Fruit fly (Drosophila melanogaster) whole organism, embryonic: Measurements from ENCODE around the gene CG1161.

Experiments
- Awh ChIP-seq: fragments of 200-800 bp; sonication (Bioruptor generic); IDR thresholded peaks from 2 replicates; pipeline ENCODE4, ENCODE4 v1.3.6; 2022; ENCODE audit warnings: missing biosample characterization, missing genetic modification characterization
- CG10462 ChIP-seq: fragments of 200-800 bp; sonication (Bioruptor generic); optimal IDR thresholded peaks from 2 replicates; lab custom pipeline; 2016; ENCODE audit warnings: missing biosample characterization, missing genetic modification characterization
- CG11504 ChIP-seq: fragments of 200-800 bp; sonication (Bioruptor generic); optimal IDR thresholded peaks from 3 replicates; lab custom pipeline; 2019; ENCODE audit warnings: missing biosample characterization, mild to moderate bottlenecking, missing genetic modification characterization, moderate library complexity
- CG12236 ChIP-seq: fragments of 200-800 bp; sonication (Bioruptor generic); optimal IDR thresholded peaks from 2 replicates; lab custom pipeline; 2016; ENCODE audit warnings: missing biosample characterization, missing genetic modification characterization
- CG12769 ChIP-seq: fragments of 200-800 bp; sonication (Bioruptor generic); optimal IDR thresholded peaks from 2 replicates; lab custom pipeline; 2019; ENCODE audit warnings: missing biosample characterization, mild to moderate bottlenecking, missing genetic modification characterization, moderate library complexity
- CG13123 ChIP-seq: fragments of 200-800 bp; sonication (Bioruptor generic); optimal IDR thresholded peaks from 2 replicates; lab custom pipeline; 2016; ENCODE audit warnings: missing biosample characterization, missing genetic modification characterization
- CG14014 ChIP-seq: fragments of 200-800 bp; sonication (Bioruptor generic); IDR thresholded peaks from 2 replicates; pipeline ENCODE4 v1.3.6; 2022; ENCODE audit warnings: missing biosample characterization, missing genetic modification characterization
- CG14441 ChIP-seq: fragments of 200-800 bp; sonication (Bioruptor generic); IDR thresholded peaks from 2 replicates; pipeline ENCODE4 v1.3.6; 2022; ENCODE audit warnings: missing biosample characterization, missing genetic modification characterization
- CG1603 ChIP-seq: fragments of 200-800 bp; sonication (Bioruptor generic); optimal IDR thresholded peaks from 2 replicates; lab custom pipeline; 2019; ENCODE audit warnings: missing biosample characterization, mild to moderate bottlenecking, missing genetic modification characterization, moderate library complexity
- CG16815 ChIP-seq: fragments of 200-800 bp; sonication (Bioruptor generic); optimal IDR thresholded peaks from 3 replicates; lab custom pipeline; 2017; ENCODE audit warnings: missing biosample characterization, mild to moderate bottlenecking, missing genetic modification characterization
- CG17328 ChIP-seq: fragments of 200-800 bp; sonication (Bioruptor generic); IDR thresholded peaks from 2 replicates; pipeline ENCODE4 v1.3.6; 2022; ENCODE audit warnings: missing biosample characterization, missing genetic modification characterization
- CG1792 ChIP-seq: fragments of 200-800 bp; sonication (Bioruptor generic); optimal IDR thresholded peaks from 2 replicates; lab custom pipeline; 2016; ENCODE audit warnings: missing biosample characterization, missing genetic modification characterization
- CG2129 ChIP-seq: fragments of 200-800 bp; sonication (Bioruptor generic); IDR thresholded peaks from 2 replicates; pipeline ENCODE4 v1.3.6; 2022; ENCODE audit warnings: missing biosample characterization, missing genetic modification characterization; ENCODE audit not compliant: partially characterized antibody
- CG2712 ChIP-seq: fragments of 200-800 bp; optimal IDR thresholded peaks from 3 replicates; lab custom pipeline; 2019; ENCODE audit warnings: missing biosample characterization, mild to moderate bottlenecking, missing genetic modification characterization, moderate library complexity
- CG32772 ChIP-seq: fragments of 200-800 bp; sonication (Bioruptor generic); IDR thresholded peaks from 2 replicates; pipeline ENCODE4 v1.3.6; 2022; ENCODE audit warnings: missing biosample characterization, missing genetic modification characterization
- CG5180 ChIP-seq: fragments of 200-800 bp; sonication (Bioruptor generic); optimal IDR thresholded peaks from 3 replicates; lab custom pipeline; 2017; ENCODE audit warnings: missing biosample characterization, missing genetic modification characterization, mild to moderate bottlenecking, moderate library complexity, missing genetic modification reagents
- CG6175 ChIP-seq: fragments of 200-800 bp; sonication (Bioruptor generic); IDR thresholded peaks from 3 replicates; pipeline ENCODE4 v1.3.6; 2022; ENCODE audit warnings: missing biosample characterization, missing genetic modification characterization
- CG6272 ChIP-seq: fragments of 200-800 bp; sonication (Bioruptor generic); IDR thresholded peaks from 2 replicates; pipeline ENCODE4 v1.3.6; 2022; ENCODE audit warnings: missing biosample characterization, missing genetic modification characterization
- CG7357 ChIP-seq: fragments of 200-800 bp; sonication (Bioruptor generic); IDR thresholded peaks from 3 replicates; pipeline ENCODE4 v1.3.6; 2022; ENCODE audit warnings: missing biosample characterization, missing genetic modification characterization
- CG7372 ChIP-seq: fragments of 200-800 bp; sonication (Bioruptor generic); IDR thresholded peaks from 2 replicates; pipeline ENCODE4 v1.3.6; 2022; ENCODE audit warnings: missing biosample characterization, missing genetic modification characterization
- CG8944 ChIP-seq: fragments of 200-800 bp; sonication (Bioruptor generic); optimal IDR thresholded peaks from 3 replicates; lab custom pipeline; 2016; ENCODE audit warnings: missing biosample characterization, missing genetic modification characterization
- CoRest ChIP-seq: fragments of 200-800 bp; sonication (Bioruptor generic); optimal IDR thresholded peaks from 3 replicates; lab custom pipeline; 2018; ENCODE audit warnings: missing biosample characterization, mild to moderate bottlenecking, missing genetic modification characterization, moderate library complexity
- Deaf1 ChIP-seq: fragments of 200-800 bp; optimal IDR thresholded peaks from 3 replicates; lab custom pipeline; 2019; ENCODE audit warnings: missing biosample characterization, mild to moderate bottlenecking, missing genetic modification characterization, moderate library complexity
- Dref ChIP-seq: fragments of 200-800 bp; sonication (Bioruptor generic); IDR thresholded peaks from 2 replicates; pipeline ENCODE4 v1.3.6; 2022; ENCODE audit warnings: missing biosample characterization, missing genetic modification characterization
- E2f2 ChIP-seq: fragments of 200-800 bp; sonication (Bioruptor generic); IDR thresholded peaks from 2 replicates; pipeline ENCODE4 v1.3.6; 2022; ENCODE audit warnings: missing biosample characterization, missing genetic modification characterization
- ERR ChIP-seq: fragments of 200-800 bp; sonication (Bioruptor generic); optimal IDR thresholded peaks from 2 replicates; lab custom pipeline; 2016; ENCODE audit warnings: missing biosample characterization, missing genetic modification characterization
- HmgZ ChIP-seq: fragments of 200-800 bp; sonication (Bioruptor generic); optimal IDR thresholded peaks from 2 replicates; lab custom pipeline; 2018; ENCODE audit warnings: missing biosample characterization, mild to moderate bottlenecking, missing genetic modification characterization
- Hr3 ChIP-seq: fragments of 200-800 bp; sonication (Bioruptor generic); optimal IDR thresholded peaks from 3 replicates; lab custom pipeline; 2016; ENCODE audit warnings: missing biosample characterization, missing genetic modification characterization
- Scr ChIP-seq: fragments of 200-800 bp; sonication (Bioruptor generic); IDR thresholded peaks from 2 replicates; pipeline ENCODE4 v1.3.6; 2022; ENCODE audit warnings: missing biosample characterization, missing genetic modification characterization; ENCODE audit not compliant: partially characterized antibody
- Sin3A ChIP-seq: fragments of >200 bp; optimal IDR thresholded peaks from 2 replicates; lab custom pipeline; 2018
- Sox102F ChIP-seq: fragments of 200-800 bp; sonication (Bioruptor generic); optimal IDR thresholded peaks from 2 replicates; lab custom pipeline; 2018; ENCODE audit warnings: missing biosample characterization, mild to moderate bottlenecking, missing genetic modification characterization, moderate library complexity
- Sry-δ ChIP-seq: fragments of 200-800 bp; sonication (Bioruptor generic); optimal IDR thresholded peaks from 2 replicates; lab custom pipeline; 2016; ENCODE audit warnings: missing biosample characterization, missing genetic modification characterization
- Ssrp ChIP-seq: fragments of 200-800 bp; sonication (Bioruptor generic); optimal IDR thresholded peaks from 2 replicates; lab custom pipeline; 2018; ENCODE audit warnings: missing biosample characterization, mild to moderate bottlenecking, missing genetic modification characterization, moderate library complexity
- Trl ChIP-seq, 3 experiments: fragments of >200 bp in 2 of 3; fragments of 200-800 bp in 1 of 3; sonication (Bioruptor generic) in 1 of 3; optimal IDR thresholded peaks; 2 replicates in 1 of 3; 3 replicates in 2 of 3; lab custom pipeline; 2016 to 2017; ENCODE audit warnings: missing biosample characterization in 1 of 3, missing genetic modification characterization in 1 of 3
- aop ChIP-seq: fragments of 200-800 bp; sonication (Bioruptor generic); IDR thresholded peaks from 2 replicates; pipeline ENCODE4 v1.3.6; 2022; ENCODE audit warnings: missing biosample characterization, missing genetic modification characterization
- ap ChIP-seq: fragments of 200-800 bp; sonication (Bioruptor generic); IDR thresholded peaks from 2 replicates; pipeline ENCODE4 v1.3.6; 2022; ENCODE audit warnings: missing biosample characterization, missing genetic modification characterization
- bigmax ChIP-seq: fragments of 200-800 bp; sonication (Bioruptor generic); optimal IDR thresholded peaks from 2 replicates; lab custom pipeline; 2018; ENCODE audit warnings: missing biosample characterization, mild to moderate bottlenecking, missing genetic modification characterization
- ci ChIP-seq: fragments of 200-800 bp; sonication (Bioruptor generic); IDR thresholded peaks from 3 replicates; pipeline ENCODE4 v1.3.6; 2022; ENCODE audit warnings: missing biosample characterization, missing genetic modification characterization
- cwo ChIP-seq: fragments of 200-800 bp; sonication (Bioruptor generic); optimal IDR thresholded peaks from 3 replicates; lab custom pipeline; 2017; ENCODE audit warnings: missing biosample characterization, missing genetic modification characterization, mild to moderate bottlenecking, moderate library complexity, missing genetic modification reagents
- gcm ChIP-seq: fragments of 200-800 bp; sonication (Bioruptor generic); optimal IDR thresholded peaks from 2 replicates; lab custom pipeline; 2019; ENCODE audit warnings: missing biosample characterization, mild to moderate bottlenecking, missing genetic modification characterization, moderate library complexity
- nmo ChIP-seq: fragments of 200-800 bp; sonication (Bioruptor generic); optimal IDR thresholded peaks from 2 replicates; lab custom pipeline; 2018; ENCODE audit warnings: missing biosample characterization, mild to moderate bottlenecking, missing genetic modification characterization, moderate library complexity
- pfk ChIP-seq: fragments of 200-800 bp; sonication (Bioruptor generic); optimal IDR thresholded peaks from 2 replicates; lab custom pipeline; 2018; ENCODE audit warnings: missing biosample characterization, mild to moderate bottlenecking, missing genetic modification characterization, moderate library complexity
- pho ChIP-seq: fragments of 200-800 bp; sonication (Bioruptor generic); optimal IDR thresholded peaks from 2 replicates; lab custom pipeline; 2016; ENCODE audit warnings: missing biosample characterization, missing genetic modification characterization
- seq ChIP-seq: fragments of 200-800 bp; sonication (Bioruptor generic); IDR thresholded peaks from 2 replicates; pipeline ENCODE4 v1.3.6; 2022; ENCODE audit warnings: missing biosample characterization, missing genetic modification characterization
- sug ChIP-seq: fragments of 200-800 bp; optimal IDR thresholded peaks from 2 replicates; lab custom pipeline; 2019; ENCODE audit warnings: missing biosample characterization, mild to moderate bottlenecking, missing genetic modification characterization, moderate library complexity
- tio ChIP-seq: fragments of 200-800 bp; sonication (Bioruptor generic); optimal IDR thresholded peaks from 2 replicates; lab custom pipeline; 2017; ENCODE audit warnings: missing biosample characterization, missing genetic modification characterization, inconsistent platforms
- ttk ChIP-seq: fragments of 200-800 bp; sonication (Bioruptor generic); IDR thresholded peaks from 2 replicates; pipeline ENCODE4 v2.1.2; 2022; ENCODE audit warnings: missing biosample characterization, missing genetic modification characterization
- tx ChIP-seq: fragments of 200-800 bp; sonication (Bioruptor generic); optimal IDR thresholded peaks from 2 replicates; lab custom pipeline; 2016; ENCODE audit warnings: missing biosample characterization, missing genetic modification characterization
- zfh2 ChIP-seq: fragments of 200-800 bp; sonication (Bioruptor generic); optimal IDR thresholded peaks from 2 replicates; lab custom pipeline; 2016; ENCODE audit warnings: missing biosample characterization, missing genetic modification characterization

CG1161 gene

dm6 chr3R:5317654-5318129 is 37.2 kb upstream of the CG1161 start (continued):
- TF ChIP-seq ttk (GFP tag; lab: Robert Waterston, UW) (no peak), CG5180 (GFP tag; lab: Kevin White, UChicago) (no peak), Awh (GFP tag; lab: Robert Waterston, UW) (no peak), CG10462 (GFP tag; lab: Kevin White, UChicago) (no peak), CG7372 (GFP tag; lab: Robert Waterston, UW) (no peak), Trl (optimal IDR thresholded peaks at IDR 0.05; lab: Kevin White, UChicago) (no peak), Trl (GFP tag; optimal IDR thresholded peaks at IDR 0.05; lab: Kevin White, UChicago) (no peak), CG14441 (GFP tag; lab: Robert Waterston, UW) (no peak), tio (no peak), bigmax (GFP tag; lab: Kevin White, UChicago) (no peak), CG13123 (GFP tag; lab: Kevin White, UChicago) (no peak), pfk (GFP tag; lab: Kevin White, UChicago) (peak; percentile 1), Sry-δ (GFP tag; lab: Kevin White, UChicago) (no peak), Hr3 (GFP tag; lab: Kevin White, UChicago) (no peak), CG11504 (tag; lab: Kevin White, UChicago) (peak; percentile 94), CG6272 (GFP tag; lab: Robert Waterston, UW) (no peak)
- TF ChIP-seq, all 482 proteins: peak for 10

- TF ChIP-seq tx (GFP tag; lab: Kevin White, UChicago): peak; percentile 17
- TF ChIP-seq CG2712 (tag; lab: Kevin White, UChicago): peak; percentile 46
- no peak for TF ChIP-seq CG14014 (GFP tag; lab: Robert Waterston, UW)
- TF ChIP-seq CG6175 (GFP tag; lab: Robert Waterston, UW): no peak
- TF ChIP-seq Sin3A (lab: Kevin White, UChicago): no peak
- TF ChIP-seq Awh (GFP tag; lab: Robert Waterston, UW): peak; percentile 63; the same call in 1 of the 2 replicates
- TF ChIP-seq ap (GFP tag; lab: Robert Waterston, UW): no peak
- TF ChIP-seq ci (GFP tag; lab: Robert Waterston, UW): peak; percentile 53; the same call in 2 of the 3 replicates
- no peak for TF ChIP-seq aop
- TF ChIP-seq CG1792: no peak
- TF ChIP-seq Sox102F (GFP tag; lab: Kevin White, UChicago): no peak
- TF ChIP-seq cwo (GFP tag; lab: Kevin White, UChicago): no peak
- no peak for TF ChIP-seq Ssrp (tag; lab: Kevin White, UChicago)
- TF ChIP-seq CG7357 (GFP tag; lab: Robert Waterston, UW): no peak
- TF ChIP-seq CG8944 (GFP tag; lab: Kevin White, UChicago): no peak
- TF ChIP-seq seq (GFP tag; lab: Robert Waterston, UW): no peak
- no peak for TF ChIP-seq HmgZ (tag; lab: Kevin White, UChicago)
- TF ChIP-seq CG12769 (tag; lab: Kevin White, UChicago): no peak
- no peak for TF ChIP-seq nmo (GFP tag; lab: Kevin White, UChicago)
- TF ChIP-seq zfh2: no peak
- TF ChIP-seq CG1603 (tag; lab: Kevin White, UChicago): peak; percentile 0
- TF ChIP-seq CG12236 (GFP tag; lab: Kevin White, UChicago): peak; percentile 54
- no peak for TF ChIP-seq CG17328 (GFP tag; lab: Robert Waterston, UW)
- no peak for TF ChIP-seq Dref (GFP tag; lab: Robert Waterston, UW)
- peak; percentile 54 for TF ChIP-seq gcm (GFP tag; lab: Kevin White, UChicago)
- no peak for TF ChIP-seq E2f2 (GFP tag; lab: Robert Waterston, UW)
- no peak for TF ChIP-seq ERR (GFP tag; lab: Kevin White, UChicago)
- no peak for TF ChIP-seq Deaf1 (tag; lab: Kevin White, UChicago)
- TF ChIP-seq Scr (GFP tag; lab: Robert Waterston, UW): no peak
- no peak for TF ChIP-seq CG32772
- TF ChIP-seq sug: no peak
- no peak for TF ChIP-seq CG16815 (GFP tag; lab: Kevin White, UChicago)
- no peak for TF ChIP-seq CG2129 (GFP tag; lab: Robert Waterston, UW)
- peak; percentile 29 for TF ChIP-seq CoRest (tag; lab: Kevin White, UChicago)
- TF ChIP-seq pho (GFP tag; lab: Kevin White, UChicago): peak; percentile 21
Measured at dm6 chr3R:5319059-5319785, 35.7 kb upstream of the CG1161 start.
